Worm (Caenorhabditis elegans) whole organism, young adult: ENCODE data around the gene cpt-5.

ENCODE experiments used
- B0261.1 ChIP-seq: sonication (generic microtip); optimal IDR thresholded peaks from 2 replicates; lab custom pipeline; 2016; ENCODE audit warnings: mild to moderate bottlenecking, missing genetic modification characterization, moderate library complexity, missing compliant biosample characterization
- B0336.3 ChIP-seq: fragments of 200-800 bp; sonication (Bioruptor generic); IDR thresholded peaks from 2 replicates; pipeline ENCODE4 v1.3.6; 2022; ENCODE audit warnings: missing genetic modification characterization, missing compliant biosample characterization
- D2030.7 ChIP-seq: fragments of 200-800 bp; sonication (Bioruptor generic); IDR thresholded peaks from 2 replicates; pipeline ENCODE4 v1.3.6; 2022; ENCODE audit warnings: missing genetic modification reagents, missing genetic modification characterization, missing compliant biosample characterization
- F33H1.4 ChIP-seq: fragments of 200-800 bp; sonication (Bioruptor generic); IDR thresholded peaks from 2 replicates; pipeline ENCODE4 v1.3.6; 2022; ENCODE audit warnings: missing genetic modification reagents, missing genetic modification characterization, missing compliant biosample characterization
- F49E8.2 ChIP-seq: sonication (generic microtip); optimal IDR thresholded peaks from 3 replicates; lab custom pipeline; 2017; ENCODE audit warnings: missing genetic modification characterization, mild to moderate bottlenecking, missing compliant biosample characterization, antibody characterized with exemption, moderate library complexity; ENCODE audit not compliant: insufficient read depth
- F57C9.4 ChIP-seq: sonication (generic microtip); optimal IDR thresholded peaks from 2 replicates; lab custom pipeline; 2017; ENCODE audit warnings: mild to moderate bottlenecking, missing genetic modification characterization, missing compliant biosample characterization
- Y53F4B.3 ChIP-seq: fragments of 200-800 bp; sonication (Bioruptor generic); IDR thresholded peaks from 2 replicates; pipeline ENCODE4 v1.3.6; 2022; ENCODE audit warnings: missing genetic modification reagents, missing genetic modification characterization, missing compliant biosample characterization
- attf-6 ChIP-seq: fragments of 200-800 bp; sonication (Bioruptor generic); IDR thresholded peaks from 2 replicates; pipeline ENCODE4 v1.3.6; 2022; ENCODE audit warnings: missing genetic modification reagents, missing genetic modification characterization, missing compliant biosample characterization
- bed-1 ChIP-seq: fragments of 200-800 bp; sonication (Bioruptor generic); IDR thresholded peaks from 2 replicates; pipeline ENCODE4 v1.3.6; 2022; ENCODE audit warnings: missing genetic modification reagents, missing genetic modification characterization, missing compliant biosample characterization
- ccch-3 ChIP-seq: fragments of 200-800 bp; sonication (Bioruptor generic); optimal IDR thresholded peaks from 2 replicates; lab custom pipeline; 2018; ENCODE audit warnings: mild to moderate bottlenecking, missing genetic modification characterization, missing compliant biosample characterization
- cebp-2 ChIP-seq: fragments of 200-800 bp; sonication (Bioruptor generic); IDR thresholded peaks from 2 replicates; pipeline ENCODE4 v1.3.6; 2022; ENCODE audit warnings: missing genetic modification characterization, missing compliant biosample characterization
- ceh-58 ChIP-seq: fragments of 200-800 bp; sonication (Bioruptor generic); IDR thresholded peaks from 2 replicates; pipeline ENCODE4 v1.3.6; 2022; ENCODE audit warnings: missing genetic modification characterization, missing compliant biosample characterization
- die-1 ChIP-seq: sonication (generic microtip); optimal IDR thresholded peaks from 2 replicates; lab custom pipeline; 2016; ENCODE audit warnings: missing genotype, mild to moderate bottlenecking, missing genetic modification characterization, missing compliant biosample characterization
- dpff-1 ChIP-seq: sonication (generic microtip); optimal IDR thresholded peaks from 2 replicates; lab custom pipeline; 2017; ENCODE audit warnings: mild to moderate bottlenecking, missing genetic modification characterization, missing compliant biosample characterization
- hlh-12 ChIP-seq: sonication (generic microtip); optimal IDR thresholded peaks from 2 replicates; lab custom pipeline; 2016; ENCODE audit warnings: missing genetic modification characterization, missing compliant biosample characterization
- hmg-1.2 ChIP-seq: fragments of 200-800 bp; sonication (Bioruptor generic); IDR thresholded peaks from 2 replicates; pipeline ENCODE4 v1.3.6; 2022; ENCODE audit warnings: missing genetic modification reagents, missing genetic modification characterization, missing compliant biosample characterization
- hrde-1 ChIP-seq: sonication (generic microtip); optimal IDR thresholded peaks from 2 replicates; lab custom pipeline; 2016; ENCODE audit warnings: missing genetic modification characterization, mild to moderate bottlenecking, missing compliant biosample characterization, moderate library complexity, missing genotype, missing genetic modification reagents, borderline replicate concordance
- lin-54 ChIP-seq: fragments of 200-800 bp; sonication (Bioruptor generic); optimal IDR thresholded peaks from 2 replicates; lab custom pipeline; 2018; ENCODE audit warnings: mild to moderate bottlenecking, missing genetic modification characterization, missing compliant biosample characterization
- lsy-27 ChIP-seq: sonication (generic microtip); optimal IDR thresholded peaks from 2 replicates; lab custom pipeline; 2017; ENCODE audit warnings: missing genetic modification characterization, mild to moderate bottlenecking, missing compliant biosample characterization, antibody characterized with exemption, missing genotype, borderline replicate concordance; ENCODE audit not compliant: insufficient read depth
- mcd-1 ChIP-seq: fragments of 200-800 bp; sonication (Bioruptor generic); IDR thresholded peaks from 2 replicates; pipeline ENCODE4 v1.3.6; 2022; ENCODE audit warnings: missing genetic modification reagents, missing genetic modification characterization, missing compliant biosample characterization
- nfya-1 ChIP-seq: sonication (generic microtip); optimal IDR thresholded peaks from 2 replicates; lab custom pipeline; 2017; ENCODE audit warnings: antibody characterized with exemption, missing compliant biosample characterization, missing genetic modification characterization, borderline replicate concordance; ENCODE audit not compliant: insufficient read depth
- nfyb-1 ChIP-seq: fragments of 200-800 bp; sonication (Bioruptor generic); IDR thresholded peaks from 2 replicates; pipeline ENCODE4 v1.3.6; 2022; ENCODE audit warnings: missing genetic modification reagents, missing genetic modification characterization, missing compliant biosample characterization
- nhr-80 ChIP-seq: sonication (generic microtip); optimal IDR thresholded peaks from 2 replicates; lab custom pipeline; 2016; ENCODE audit warnings: missing genetic modification characterization, missing compliant biosample characterization
- rpc-1 ChIP-seq, 2 experiments: fragments of 150-350 bp in 1 of 2; sonication (generic microtip) in 1 of 2; optimal IDR thresholded peaks; 2 replicates each; lab custom pipeline; 2014 to 2018; ENCODE audit warnings: missing biosample characterization in 1 of 2, missing genetic modification characterization in 1 of 2, missing genetic modification reagents in 1 of 2, missing genotype in 1 of 2
- snpc-3.4 ChIP-seq: sonication (generic microtip); optimal IDR thresholded peaks from 2 replicates; lab custom pipeline; 2017; ENCODE audit warnings: missing genetic modification characterization, mild to moderate bottlenecking, missing compliant biosample characterization, antibody characterized with exemption, moderate library complexity, missing genotype, missing genetic modification reagents
- snpc-4 ChIP-seq, 5 experiments: fragments of 150-350 bp in 1 of 5; sonication (generic microtip) in 4 of 5; optimal IDR thresholded peaks; 2 replicates each; lab custom pipeline; 2014 to 2018; ENCODE audit warnings: missing genetic modification characterization in 5 of 5, missing biosample characterization in 3 of 5, antibody characterized with exemption in 2 of 5, mild to moderate bottlenecking in 2 of 5, missing compliant biosample characterization in 2 of 5, missing genotype in 2 of 5, moderate library complexity in 2 of 5, missing genetic modification reagents in 1 of 5
- unc-62 ChIP-seq: fragments of 150-350 bp; optimal IDR thresholded peaks from 2 replicates; lab custom pipeline; 2014; ENCODE audit warnings: missing biosample characterization, missing genetic modification reagents, missing genetic modification characterization
- zfh-2 ChIP-seq: fragments of 200-800 bp; sonication (Bioruptor generic); conservative IDR thresholded peaks from 2 replicates; pipeline ENCODE4 v1.3.6; 2022; ENCODE audit warnings: missing genetic modification reagents, missing genetic modification characterization, missing compliant biosample characterization
- ztf-28 ChIP-seq: fragments of 200-800 bp; sonication (Bioruptor generic); IDR thresholded peaks from 2 replicates; pipeline ENCODE4 v1.3.6; 2022; ENCODE audit warnings: missing genetic modification reagents, missing genetic modification characterization, missing compliant biosample characterization

cpt-5 gene

DNA sequence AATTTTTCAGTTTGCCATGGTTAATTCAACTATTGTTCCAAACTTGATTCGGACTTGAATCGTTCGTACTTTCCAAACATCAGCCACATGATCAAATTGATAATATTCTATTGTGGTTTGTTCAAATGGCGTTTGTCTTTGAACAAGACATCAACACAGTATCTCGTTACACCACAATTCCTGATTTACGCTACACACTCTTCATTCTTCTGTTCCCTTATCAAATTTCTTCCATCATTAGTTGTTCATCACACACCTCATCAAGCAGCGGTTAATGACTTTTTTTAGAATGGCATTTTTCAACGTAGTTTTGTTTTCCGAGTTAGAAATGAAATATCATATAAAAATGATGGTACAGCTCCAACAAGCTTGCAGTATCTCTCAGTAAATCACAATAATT is 5.2 kb downstream of the cpt-5 start:
- TF ChIP-seq unc-62 (GFP tag; lab: Kevin White, UChicago) (no peak), cebp-2 (no peak), ztf-28 (no peak), F57C9.4 (no peak), nhr-80 (tag; lab: Kevin White, UChicago) (peak; percentile 85), nfyb-1 (GFP tag; lab: Robert Waterston, UW) (no peak), nfya-1 (no peak)
- TF ChIP-seq, all 124 proteins: peak for 1

ce11 chrV:13879241-13879640 is 6.2 kb downstream of the cpt-5 start, which contains the start of gene lbp-7:
TSS of gene lbp-7 (plus strand) at chrV:13879552.
- TF ChIP-seq ccch-3 (GFP tag; lab: Kevin White, UChicago) = no peak
- peak; percentile 61 for TF ChIP-seq nhr-80 (tag; lab: Kevin White, UChicago)

DNA sequence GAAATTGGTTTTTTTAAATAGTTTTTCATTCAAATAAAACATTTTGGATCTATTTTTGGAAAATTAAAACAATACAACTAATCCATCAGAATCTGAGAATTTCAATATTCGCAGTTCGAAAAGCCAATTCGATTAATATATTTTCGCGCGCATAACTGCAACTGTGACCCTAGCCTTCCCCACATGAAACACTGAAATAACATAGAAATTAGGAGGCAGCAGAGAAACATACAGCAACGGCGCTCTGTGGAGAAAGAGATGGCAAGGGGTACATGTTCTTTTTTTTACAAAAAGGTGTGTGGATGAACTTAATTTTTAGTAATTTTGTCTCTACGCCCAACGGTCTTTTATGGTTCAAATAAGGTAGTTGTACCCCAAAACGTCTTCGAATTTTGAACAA is 7.2 kb downstream of the cpt-5 start:
- TF ChIP-seq hmg-1.2 (GFP tag; lab: Robert Waterston, UW) = peak; percentile 71; the same call in 1 of the 2 replicates
- TF ChIP-seq mcd-1 (GFP tag; lab: Robert Waterston, UW) = 0 out of 2 replicates have a peak, but pooled peaks have one; percentile 8
- no peak for TF ChIP-seq cebp-2

- TF ChIP-seq Y53F4B.3 (GFP tag; lab: Robert Waterston, UW) (no peak), hlh-12 (tag; lab: Kevin White, UChicago) (no peak), snpc-4 (GFP tag; optimal IDR thresholded peaks at IDR 0.05; lab: Kevin White, UChicago) (no peak), snpc-4 (tag; optimal IDR thresholded peaks at IDR 0.05; lab: Kevin White, UChicago) (no peak), die-1 (tag; lab: Kevin White, UChicago) (no peak), lin-54 (GFP tag; lab: Kevin White, UChicago) (no peak), rpc-1 (optimal IDR thresholded peaks at IDR 0.05; lab: Kevin White, UChicago) (no peak), rpc-1 (tag; optimal IDR thresholded peaks at IDR 0.05; lab: Kevin White, UChicago) (no peak), ceh-58 (GFP tag; lab: Robert Waterston, UW) (no peak), snpc-3.4 (tag; lab: Kevin White, UChicago) (no peak), nfyb-1 (GFP tag; lab: Robert Waterston, UW) (no peak), dpff-1 (tag; lab: Kevin White, UChicago) (no peak), zfh-2 (no peak)
These were observed 7.6 kb downstream of the cpt-5 start, which contains the start of gene T22G5.3 for ce11 chrV:13880607-13881006. TSS of gene T22G5.3 (plus strand) at chrV:13880907.

ce11 chrV:13882192-13882591 is 9.2 kb downstream of the cpt-5 start:
- peak; percentile 73 for TF ChIP-seq F33H1.4 (GFP tag; lab: Robert Waterston, UW)
- peak; percentile 24; the same call in 1 of the 2 replicates for TF ChIP-seq D2030.7

- no peak for TF ChIP-seq B0261.1
- no peak for TF ChIP-seq attf-6 (GFP tag; lab: Robert Waterston, UW)
- TF ChIP-seq lsy-27 (tag; lab: Kevin White, UChicago) = no peak
- TF ChIP-seq Y53F4B.3 (GFP tag; lab: Robert Waterston, UW) = no peak
- no peak for TF ChIP-seq hrde-1 (tag; lab: Kevin White, UChicago)
- no peak for TF ChIP-seq bed-1 (GFP tag; lab: Robert Waterston, UW)
- TF ChIP-seq B0336.3 (GFP tag; lab: Robert Waterston, UW) = no peak
- no peak for TF ChIP-seq F49E8.2 (tag; lab: Kevin White, UChicago)
- no peak for TF ChIP-seq rpc-1 (optimal IDR thresholded peaks at IDR 0.05; lab: Kevin White, UChicago)
- no peak for TF ChIP-seq rpc-1 (tag; optimal IDR thresholded peaks at IDR 0.05; lab: Kevin White, UChicago)
- TF ChIP-seq, all 124 proteins: peak for 0
These were observed 14.4 kb downstream of the cpt-5 start, which contains the start of gene srsx-19 for ce11 chrV:13887358-13887757. TSS of gene srsx-19 (plus strand) at chrV:13887658.
